Worm (Caenorhabditis elegans) whole organism, L2 larva: ENCODE results near the gene alh-5.
A peak's percentile ranks its signal among the peaks of the same experiment; 100 is the strongest.

Experiments used
- C34F6.9 ChIP-seq: fragments of 150-350 bp; optimal IDR thresholded peaks from 2 replicates; lab custom pipeline; 2014; ENCODE audit warnings: missing biosample characterization, missing genetic modification characterization
- F13H6.1 ChIP-seq: sonication (generic microtip); optimal IDR thresholded peaks from 2 replicates; lab custom pipeline; 2016; ENCODE audit warnings: missing genetic modification characterization, missing compliant biosample characterization
- R02D3.7 ChIP-seq: fragments of 150-350 bp; optimal IDR thresholded peaks from 2 replicates; lab custom pipeline; 2014; ENCODE audit warnings: missing biosample characterization, missing genetic modification characterization
- Y55F3AM.14 ChIP-seq: fragments of 200-800 bp; sonication (Bioruptor generic); optimal IDR thresholded peaks from 2 replicates; lab custom pipeline; 2018; ENCODE audit warnings: mild to moderate bottlenecking, missing genetic modification characterization, missing compliant biosample characterization
- ZK546.5 ChIP-seq: sonication (generic microtip); optimal IDR thresholded peaks from 2 replicates; lab custom pipeline; 2017; ENCODE audit warnings: missing biosample characterization, missing genetic modification characterization
- alr-1 ChIP-seq: fragments of 150-350 bp; optimal IDR thresholded peaks from 2 replicates; lab custom pipeline; 2014; ENCODE audit warnings: missing biosample characterization, missing genetic modification characterization
- aly-2 ChIP-seq: fragments of 150-350 bp; optimal IDR thresholded peaks from 2 replicates; lab custom pipeline; 2014; ENCODE audit warnings: missing biosample characterization, missing genetic modification characterization
- ama-1 ChIP-seq: fragments of 150-350 bp; optimal IDR thresholded peaks from 2 replicates; lab custom pipeline; 2018; ENCODE audit warnings: inconsistent platforms
- blmp-1 ChIP-seq: sonication (generic microtip); optimal IDR thresholded peaks from 2 replicates; lab custom pipeline; 2017; ENCODE audit warnings: missing genetic modification characterization, mild to moderate bottlenecking, missing compliant biosample characterization, antibody characterized with exemption, moderate library complexity; ENCODE audit not compliant: insufficient read depth
- ceh-16 ChIP-seq: fragments of 150-350 bp; optimal IDR thresholded peaks from 2 replicates; lab custom pipeline; 2014; ENCODE audit warnings: missing biosample characterization, missing genetic modification characterization
- ceh-82 ChIP-seq: fragments of 150-350 bp; optimal IDR thresholded peaks from 2 replicates; lab custom pipeline; 2014; ENCODE audit warnings: missing biosample characterization, missing genetic modification characterization
- crh-2 ChIP-seq: sonication (generic microtip); optimal IDR thresholded peaks from 2 replicates; lab custom pipeline; 2017; ENCODE audit warnings: missing biosample characterization, missing genetic modification characterization
- dmd-4 ChIP-seq: sonication (generic microtip); optimal IDR thresholded peaks from 2 replicates; lab custom pipeline; 2017; ENCODE audit warnings: missing biosample characterization, missing genetic modification characterization
- egl-27 ChIP-seq: sonication (generic microtip); optimal IDR thresholded peaks from 3 replicates; lab custom pipeline; 2017; ENCODE audit warnings: missing biosample characterization, missing genetic modification reagents, missing genetic modification characterization
- elt-1 ChIP-seq: fragments of 150-350 bp; optimal IDR thresholded peaks from 2 replicates; lab custom pipeline; 2014; ENCODE audit warnings: missing biosample characterization, missing genetic modification characterization
- elt-3 ChIP-seq: sonication (generic microtip); optimal IDR thresholded peaks from 2 replicates; lab custom pipeline; 2017; ENCODE audit warnings: missing biosample characterization, missing genetic modification characterization
- fos-1 ChIP-seq: fragments of 150-350 bp; optimal IDR thresholded peaks from 2 replicates; lab custom pipeline; 2014; ENCODE audit warnings: missing biosample characterization, missing genetic modification characterization
- gmeb-1 ChIP-seq: fragments of 150-350 bp; optimal IDR thresholded peaks from 2 replicates; lab custom pipeline; 2014; ENCODE audit warnings: missing biosample characterization, missing genetic modification characterization
- lin-11 ChIP-seq: fragments of 150-350 bp; sonication (generic microtip); optimal IDR thresholded peaks from 2 replicates; lab custom pipeline; 2014; ENCODE audit warnings: missing biosample characterization, missing genetic modification characterization, inconsistent platforms, mixed read lengths
- lin-13 ChIP-seq: fragments of 150-350 bp; optimal IDR thresholded peaks from 2 replicates; lab custom pipeline; 2014; ENCODE audit warnings: missing biosample characterization, missing genetic modification reagents, missing genetic modification characterization
- lin-39 ChIP-seq: fragments of 150-350 bp; optimal IDR thresholded peaks from 2 replicates; lab custom pipeline; 2014; ENCODE audit warnings: missing biosample characterization, missing genetic modification reagents, missing genetic modification characterization
- lsy-2 ChIP-seq, 2 experiments: fragments of 150-350 bp in 1 of 2; sonication (generic microtip) in 1 of 2; optimal IDR thresholded peaks; 2 replicates each; lab custom pipeline; 2014 to 2017; ENCODE audit warnings: missing biosample characterization in 2 of 2, missing genetic modification characterization in 2 of 2
- mab-5 ChIP-seq: fragments of 150-350 bp; optimal IDR thresholded peaks from 2 replicates; lab custom pipeline; 2014; ENCODE audit warnings: missing biosample characterization, missing genetic modification characterization
- mbf-1 ChIP-seq: sonication (generic microtip); optimal IDR thresholded peaks from 2 replicates; lab custom pipeline; 2017; ENCODE audit warnings: missing biosample characterization, missing genetic modification characterization
- mdl-1 ChIP-seq, 2 experiments: fragments of 150-350 bp in 1 of 2; sonication (generic microtip) in 1 of 2; optimal IDR thresholded peaks; 2 replicates each; lab custom pipeline; 2017; ENCODE audit warnings: missing biosample characterization in 2 of 2, missing genetic modification characterization in 2 of 2
- nhr-10 ChIP-seq: sonication (generic microtip); optimal IDR thresholded peaks from 2 replicates; lab custom pipeline; 2017; ENCODE audit warnings: missing biosample characterization, missing genetic modification characterization
- nhr-11 ChIP-seq: fragments of 150-350 bp; optimal IDR thresholded peaks from 2 replicates; lab custom pipeline; 2014; ENCODE audit warnings: missing biosample characterization, missing genetic modification characterization
- nhr-12 ChIP-seq: fragments of 150-350 bp; optimal IDR thresholded peaks from 2 replicates; lab custom pipeline; 2014; ENCODE audit warnings: missing biosample characterization, missing genetic modification characterization
- nhr-129 ChIP-seq: fragments of 150-350 bp; optimal IDR thresholded peaks from 2 replicates; lab custom pipeline; 2014; ENCODE audit warnings: missing biosample characterization, missing genetic modification characterization
- nhr-21 ChIP-seq: fragments of 150-350 bp; optimal IDR thresholded peaks from 2 replicates; lab custom pipeline; 2014; ENCODE audit warnings: missing biosample characterization, missing genetic modification characterization
- nhr-23 ChIP-seq: fragments of 150-350 bp; optimal IDR thresholded peaks from 2 replicates; lab custom pipeline; 2014; ENCODE audit warnings: missing biosample characterization, missing genetic modification reagents, missing genetic modification characterization
- nhr-237 ChIP-seq: fragments of 150-350 bp; optimal IDR thresholded peaks from 2 replicates; lab custom pipeline; 2014; ENCODE audit warnings: missing biosample characterization, missing genetic modification characterization
- nhr-25 ChIP-seq: fragments of 150-350 bp; sonication (generic microtip); optimal IDR thresholded peaks from 3 replicates; lab custom pipeline; 2014; ENCODE audit warnings: missing biosample characterization, missing genetic modification characterization
- nhr-6 ChIP-seq: fragments of 150-350 bp; optimal IDR thresholded peaks from 2 replicates; lab custom pipeline; 2014; ENCODE audit warnings: missing biosample characterization, missing genetic modification characterization
- nhr-77 ChIP-seq: fragments of 150-350 bp; optimal IDR thresholded peaks from 2 replicates; lab custom pipeline; 2014; ENCODE audit warnings: missing biosample characterization, missing genetic modification characterization
- sem-4 ChIP-seq: fragments of 150-350 bp; optimal IDR thresholded peaks from 2 replicates; lab custom pipeline; 2014; ENCODE audit warnings: missing biosample characterization, missing genetic modification reagents, missing genetic modification characterization
- skn-1 ChIP-seq: sonication (generic microtip); optimal IDR thresholded peaks from 2 replicates; lab custom pipeline; 2017; ENCODE audit warnings: missing biosample characterization, missing genetic modification characterization
- sma-3 ChIP-seq: sonication (generic microtip); optimal IDR thresholded peaks from 2 replicates; lab custom pipeline; 2016; ENCODE audit warnings: missing genetic modification reagents, missing genetic modification characterization, missing compliant biosample characterization
- sma-9 ChIP-seq, 2 experiments: fragments of 150-350 bp in 1 of 2; sonication (generic microtip) in 1 of 2; optimal IDR thresholded peaks; 2 replicates each; lab custom pipeline; 2014 to 2016; ENCODE audit warnings: missing genetic modification characterization in 2 of 2, mild to moderate bottlenecking in 1 of 2, missing biosample characterization in 1 of 2, missing compliant biosample characterization in 1 of 2, missing genetic modification reagents in 1 of 2, moderate library complexity in 1 of 2
- unc-39 ChIP-seq: fragments of 150-350 bp; optimal IDR thresholded peaks from 2 replicates; lab custom pipeline; 2014; ENCODE audit warnings: missing biosample characterization, missing genetic modification characterization
- unc-55 ChIP-seq: fragments of 150-350 bp; sonication (generic microtip); optimal IDR thresholded peaks from 3 replicates; lab custom pipeline; 2014; ENCODE audit warnings: missing biosample characterization, missing genetic modification reagents, missing genetic modification characterization
- zag-1 ChIP-seq: fragments of 150-350 bp; optimal IDR thresholded peaks from 2 replicates; lab custom pipeline; 2014; ENCODE audit warnings: missing biosample characterization, missing genetic modification characterization
- ztf-1 ChIP-seq: fragments of 200-800 bp; sonication (Bioruptor generic); conservative IDR thresholded peaks from 2 replicates; pipeline ENCODE4 v1.3.6; 2022; ENCODE audit warnings: missing genetic modification characterization, missing compliant biosample characterization
- ztf-11 ChIP-seq: sonication (generic microtip); optimal IDR thresholded peaks from 2 replicates; lab custom pipeline; 2017; ENCODE audit warnings: missing biosample characterization, missing genetic modification characterization
- ztf-4 ChIP-seq: fragments of 150-350 bp; optimal IDR thresholded peaks from 2 replicates; lab custom pipeline; 2014; ENCODE audit warnings: missing biosample characterization, missing genetic modification characterization

The alh-5 gene

ce11 chrV:2016428-2016827, 17.0 kb upstream of the alh-5 start, which contains the start of gene F59A7.2:
Gene F59A7.2 (minus strand): TSS chrV:2016528.
- TF ChIP-seq C34F6.9 (tag; lab: Kevin White, UChicago) (no peak), unc-55 (GFP tag; lab: Kevin White, UChicago) (no peak), lin-13 (GFP tag; lab: Kevin White, UChicago) (no peak), R02D3.7 (tag; lab: Kevin White, UChicago) (no peak), nhr-237 (tag; lab: Kevin White, UChicago) (no peak), blmp-1 (tag; lab: Kevin White, UChicago) (no peak), ztf-11 (tag; lab: Kevin White, UChicago) (no peak), lin-11 (tag; lab: Kevin White, UChicago) (no peak), elt-3 (no peak), mbf-1 (tag; lab: Kevin White, UChicago) (no peak), skn-1 (tag; lab: Kevin White, UChicago) (no peak), fos-1 (tag; lab: Kevin White, UChicago) (no peak), Y55F3AM.14 (GFP tag; lab: Kevin White, UChicago) (no peak), nhr-25 (tag; lab: Kevin White, UChicago) (no peak), aly-2 (tag; lab: Kevin White, UChicago) (no peak), ztf-4 (tag; lab: Kevin White, UChicago) (no peak), elt-1 (tag; lab: Kevin White, UChicago) (no peak)
- TF ChIP-seq, all 48 proteins: peak for 0

ce11 chrV:2013824-2014223, 14.4 kb upstream of the alh-5 start, which contains the start of gene F59A7.11:
Gene F59A7.11 (minus strand): TSS chrV:2013924.
- TF ChIP-seq nhr-25 (tag; lab: Kevin White, UChicago) (no peak), zag-1 (tag; lab: Kevin White, UChicago) (no peak), skn-1 (tag; lab: Kevin White, UChicago) (no peak), egl-27 (tag; lab: Kevin White, UChicago) (no peak), blmp-1 (tag; lab: Kevin White, UChicago) (no peak), alr-1 (tag; lab: Kevin White, UChicago) (no peak), nhr-11 (tag; lab: Kevin White, UChicago) (no peak), mab-5 (tag; lab: Kevin White, UChicago) (no peak), nhr-23 (tag; lab: Kevin White, UChicago) (no peak), nhr-6 (tag; lab: Kevin White, UChicago) (no peak), ama-1 (no peak), lin-11 (tag; lab: Kevin White, UChicago) (no peak), nhr-12 (tag; lab: Kevin White, UChicago) (no peak), Y55F3AM.14 (GFP tag; lab: Kevin White, UChicago) (no peak), nhr-77 (no peak), mdl-1 (tag; optimal IDR thresholded peaks at IDR 0.05; lab: Kevin White, UChicago) (no peak), lin-39 (tag; lab: Kevin White, UChicago) (no peak), sem-4 (tag; lab: Kevin White, UChicago) (no peak), mbf-1 (tag; lab: Kevin White, UChicago) (no peak)
- TF ChIP-seq, all 48 proteins: peak for 0

ce11 chrV:2011777-2012176, 12.4 kb upstream of the alh-5 start, which contains the start of gene F59A7.7:
Gene F59A7.7 (plus strand): TSS chrV:2012077.
- TF ChIP-seq crh-2 (tag; lab: Kevin White, UChicago) = no peak
- no peak for TF ChIP-seq F13H6.1 (tag; lab: Kevin White, UChicago)
- TF ChIP-seq nhr-23 (tag; lab: Kevin White, UChicago) = no peak
- no peak for TF ChIP-seq ceh-16
- TF ChIP-seq Y55F3AM.14 (GFP tag; lab: Kevin White, UChicago) = no peak
- TF ChIP-seq nhr-10 (tag; lab: Kevin White, UChicago) = no peak
- no peak for TF ChIP-seq mdl-1 (tag; optimal IDR thresholded peaks at IDR 0.05; lab: Kevin White, UChicago)
- no peak for TF ChIP-seq ztf-11 (tag; lab: Kevin White, UChicago)
- TF ChIP-seq alr-1 (tag; lab: Kevin White, UChicago) = no peak
- no peak for TF ChIP-seq ZK546.5 (tag; lab: Kevin White, UChicago)

- TF ChIP-seq mab-5 (tag; lab: Kevin White, UChicago) (no peak), lsy-2 (tag; optimal IDR thresholded peaks at IDR 0.05; lab: Kevin White, UChicago) (peak; percentile 73 to 96), mdl-1 (tag; optimal IDR thresholded peaks at IDR 0.05; lab: Kevin White, UChicago) (no peak), ztf-1 (no peak), nhr-12 (tag; lab: Kevin White, UChicago) (no peak), crh-2 (tag; lab: Kevin White, UChicago) (peak; percentile 1), nhr-129 (tag; lab: Kevin White, UChicago) (peak; percentile 66), ztf-11 (tag; lab: Kevin White, UChicago) (no peak), Y55F3AM.14 (GFP tag; lab: Kevin White, UChicago) (no peak), ceh-82 (no peak), gmeb-1 (peak; percentile 42), nhr-237 (tag; lab: Kevin White, UChicago) (no peak), sma-3 (peak; percentile 68), dmd-4 (tag; lab: Kevin White, UChicago) (no peak), sma-9 (GFP tag; optimal IDR thresholded peaks at IDR 0.05; lab: Kevin White, UChicago) (peak; percentile 33), sma-9 (tag; optimal IDR thresholded peaks at IDR 0.05; lab: Kevin White, UChicago) (no peak), unc-39 (tag; lab: Kevin White, UChicago) (no peak), lin-13 (GFP tag; lab: Kevin White, UChicago) (no peak), ama-1 (no peak), aly-2 (tag; lab: Kevin White, UChicago) (no peak), F13H6.1 (tag; lab: Kevin White, UChicago) (no peak), ztf-4 (tag; lab: Kevin White, UChicago) (no peak), nhr-21 (tag; lab: Kevin White, UChicago) (peak; percentile 15), zag-1 (tag; lab: Kevin White, UChicago) (no peak)
Observed at ce11 chrV:2008412-2008811, 9.0 kb upstream of the alh-5 start.
